Worm (Caenorhabditis elegans) whole organism, early embryonic: ENCODE data around the gene rab-21.

Experiments
- B0310.2 ChIP-seq: sonication (generic microtip); optimal IDR thresholded peaks from 2 replicates; lab custom pipeline; 2016; ENCODE audit warnings: mild to moderate bottlenecking, missing genetic modification characterization, missing compliant biosample characterization
- F13C5.2 ChIP-seq: sonication (generic microtip); optimal IDR thresholded peaks from 2 replicates; lab custom pipeline; 2017; ENCODE audit warnings: mild to moderate bottlenecking, missing genetic modification characterization, inconsistent platforms, missing compliant biosample characterization
- aly-1 ChIP-seq: sonication (generic microtip); optimal IDR thresholded peaks from 2 replicates; lab custom pipeline; 2016; ENCODE audit warnings: missing genetic modification characterization, missing compliant biosample characterization
- ama-1 ChIP-seq: fragments of 150-350 bp; optimal IDR thresholded peaks from 2 replicates; lab custom pipeline; 2014
- ceh-13 ChIP-seq: fragments of 200-800 bp; sonication (Bioruptor generic); optimal IDR thresholded peaks from 2 replicates; lab custom pipeline; 2018; ENCODE audit warnings: mild to moderate bottlenecking, missing genetic modification characterization, missing compliant biosample characterization
- ceh-36 ChIP-seq: sonication (generic microtip); optimal IDR thresholded peaks from 2 replicates; lab custom pipeline; 2016; ENCODE audit warnings: missing genetic modification characterization, inconsistent platforms, missing compliant biosample characterization
- ets-7 ChIP-seq: sonication (generic microtip); optimal IDR thresholded peaks from 2 replicates; lab custom pipeline; 2016; ENCODE audit warnings: missing genotype, missing genetic modification characterization, missing compliant biosample characterization
- flt-1 ChIP-seq: fragments of 200-800 bp; sonication (Bioruptor generic); IDR thresholded peaks from 2 replicates; pipeline ENCODE4 v1.3.6; 2022; ENCODE audit warnings: missing genetic modification characterization, missing compliant biosample characterization
- hmbx-1 ChIP-seq: sonication (generic microtip); optimal IDR thresholded peaks from 2 replicates; lab custom pipeline; 2016; ENCODE audit warnings: mild to moderate bottlenecking, missing genetic modification characterization, missing compliant biosample characterization
- hmg-4 ChIP-seq: fragments of 200-800 bp; sonication (Bioruptor generic); optimal IDR thresholded peaks from 2 replicates; lab custom pipeline; 2018; ENCODE audit warnings: mild to moderate bottlenecking, missing genetic modification characterization, missing compliant biosample characterization
- hnd-1 ChIP-seq: sonication (generic microtip); optimal IDR thresholded peaks from 2 replicates; lab custom pipeline; 2016; ENCODE audit warnings: missing genetic modification characterization, missing compliant biosample characterization
- pes-1 ChIP-seq: fragments of 200-800 bp; sonication (Bioruptor generic); IDR thresholded peaks from 2 replicates; pipeline ENCODE4 v1.3.6; 2022; ENCODE audit warnings: missing genetic modification reagents, missing genetic modification characterization, missing compliant biosample characterization
- scrt-1 ChIP-seq: fragments of 200-800 bp; sonication (Bioruptor generic); IDR thresholded peaks from 2 replicates; pipeline ENCODE4 v1.3.6; 2022; ENCODE audit warnings: missing genetic modification characterization, missing compliant biosample characterization
- sea-1 ChIP-seq: fragments of 200-800 bp; sonication (Bioruptor generic); conservative IDR thresholded peaks from 2 replicates; pipeline ENCODE4 v1.3.6; 2022; ENCODE audit warnings: missing genetic modification characterization, missing compliant biosample characterization
- tbx-11 ChIP-seq: fragments of 200-800 bp; sonication (Bioruptor generic); IDR thresholded peaks from 2 replicates; pipeline ENCODE4 v1.3.6; 2022; ENCODE audit warnings: missing genetic modification characterization, missing compliant biosample characterization
- tbx-37 ChIP-seq: fragments of 200-800 bp; sonication (Bioruptor generic); conservative IDR thresholded peaks from 2 replicates; pipeline ENCODE4 v1.3.6; 2022; ENCODE audit warnings: missing genetic modification reagents, missing genetic modification characterization, missing compliant biosample characterization
- tra-4 ChIP-seq: sonication (generic microtip); optimal IDR thresholded peaks from 2 replicates; lab custom pipeline; 2017; ENCODE audit warnings: missing genetic modification characterization, missing compliant biosample characterization

rab-21 gene

DNA sequence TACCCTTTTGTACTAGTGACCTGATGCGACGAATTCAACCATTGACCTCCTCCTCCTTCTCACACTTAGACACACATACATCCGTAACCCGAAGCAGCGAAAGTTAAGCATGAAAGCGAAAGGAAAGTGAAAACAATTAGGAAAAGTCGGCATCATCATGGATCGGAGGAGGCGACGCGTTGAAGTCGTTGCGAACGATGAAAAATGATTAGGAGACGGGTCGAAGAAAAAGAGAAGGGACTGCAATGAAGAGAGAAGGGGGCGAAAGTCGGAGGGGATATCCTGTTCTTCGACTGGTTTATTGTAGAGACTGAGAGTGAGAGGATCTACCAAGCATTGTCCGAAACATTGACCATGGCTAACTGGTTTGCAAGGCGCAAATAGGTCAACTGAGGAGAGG is 36.2 kb upstream of the rab-21 start:
- TF ChIP-seq B0310.2 (tag; lab: Kevin White, UChicago), result no peak
- no peak for TF ChIP-seq tbx-11 (GFP tag; lab: Robert Waterston, UW)
- no peak for TF ChIP-seq flt-1 (GFP tag; lab: Robert Waterston, UW)
- no peak for TF ChIP-seq tbx-37
- no peak for TF ChIP-seq ceh-36 (tag; lab: Kevin White, UChicago)
- no peak for TF ChIP-seq ceh-13 (GFP tag; lab: Kevin White, UChicago)
- TF ChIP-seq ets-7 (tag; lab: Kevin White, UChicago), result no peak
- no peak for TF ChIP-seq hnd-1 (tag; lab: Kevin White, UChicago)
- TF ChIP-seq sea-1, result no peak
- no peak for TF ChIP-seq ama-1 (lab: Kevin White, UChicago)
- no peak for TF ChIP-seq scrt-1 (GFP tag; lab: Robert Waterston, UW)
- no peak for TF ChIP-seq hmg-4 (GFP tag; lab: Kevin White, UChicago)
- no peak for TF ChIP-seq hmbx-1
- TF ChIP-seq aly-1 (tag; lab: Kevin White, UChicago), result no peak
- no peak for TF ChIP-seq tra-4 (tag; lab: Kevin White, UChicago)
- no peak for TF ChIP-seq F13C5.2 (tag; lab: Kevin White, UChicago)
- TF ChIP-seq pes-1 (GFP tag; lab: Robert Waterston, UW), result no peak

DNA sequence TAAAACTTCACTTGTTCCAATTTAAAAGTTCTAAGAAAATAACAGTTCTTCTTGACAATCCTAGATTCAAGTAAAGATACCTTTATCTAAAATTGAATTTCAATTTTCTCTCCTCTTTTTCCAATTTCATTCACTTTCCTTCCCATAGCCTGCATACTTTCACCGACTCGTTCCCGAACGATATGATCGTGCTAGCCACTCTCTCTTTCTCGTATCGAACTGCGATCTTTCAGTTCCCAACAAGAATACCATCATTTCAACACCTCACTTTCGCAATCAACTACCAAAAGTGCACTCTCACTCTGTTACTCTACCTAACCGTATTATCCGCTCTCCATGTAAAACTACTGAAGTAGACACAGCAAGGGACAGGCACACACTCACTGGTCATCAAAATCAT is 35.2 kb upstream of the rab-21 start:
- no peak for TF ChIP-seq flt-1 (GFP tag; lab: Robert Waterston, UW)

DNA sequence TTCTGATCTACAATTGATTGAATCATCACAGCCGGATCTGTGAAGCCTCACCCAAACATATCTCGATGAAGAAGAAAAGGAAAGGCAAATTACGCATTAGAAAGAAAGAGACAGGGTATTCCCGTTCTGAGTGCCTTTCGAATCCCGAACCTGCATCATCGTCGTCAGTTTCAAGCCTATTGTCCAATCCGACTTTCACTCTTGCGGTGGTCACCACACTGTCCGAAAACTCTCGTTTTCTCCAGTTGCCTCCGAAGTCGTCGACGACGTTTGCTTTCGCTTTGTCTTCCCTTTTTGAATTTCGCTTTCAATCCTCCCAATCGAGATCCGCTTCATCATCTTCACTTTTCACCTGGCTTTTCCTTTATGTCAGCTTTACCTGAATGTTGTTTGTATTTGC is 34.3 kb upstream of the rab-21 start:
- TF ChIP-seq ets-7 (tag; lab: Kevin White, UChicago) (no peak), aly-1 (tag; lab: Kevin White, UChicago) (no peak), ceh-36 (tag; lab: Kevin White, UChicago) (no peak), ceh-13 (GFP tag; lab: Kevin White, UChicago) (no peak)

DNA sequence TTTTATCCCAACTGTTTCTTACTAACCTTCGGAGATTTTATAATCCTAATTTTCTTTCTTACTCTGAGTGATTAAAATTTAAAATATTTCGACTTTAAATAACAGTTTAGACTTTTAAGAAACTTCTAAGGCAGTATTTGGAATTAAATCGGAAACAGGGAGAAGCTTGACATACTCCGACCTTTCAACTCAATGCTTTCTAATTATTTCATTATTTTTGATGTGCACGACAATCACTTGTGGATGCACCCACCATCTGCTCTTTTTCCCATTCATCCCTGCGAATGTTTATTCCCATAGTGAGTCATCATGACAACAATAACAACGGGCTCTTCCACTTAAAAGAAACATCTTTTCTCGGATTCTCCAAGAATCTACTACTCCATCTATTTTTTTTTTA is 33.8 kb upstream of the rab-21 start:
- TF ChIP-seq hnd-1 (tag; lab: Kevin White, UChicago) (no peak), hmbx-1 (no peak), B0310.2 (tag; lab: Kevin White, UChicago) (no peak), ceh-36 (tag; lab: Kevin White, UChicago) (no peak), scrt-1 (GFP tag; lab: Robert Waterston, UW) (no peak), ets-7 (tag; lab: Kevin White, UChicago) (no peak), sea-1 (no peak), pes-1 (GFP tag; lab: Robert Waterston, UW) (no peak), F13C5.2 (tag; lab: Kevin White, UChicago) (no peak), tra-4 (tag; lab: Kevin White, UChicago) (no peak), ceh-13 (GFP tag; lab: Kevin White, UChicago) (no peak)

DNA sequence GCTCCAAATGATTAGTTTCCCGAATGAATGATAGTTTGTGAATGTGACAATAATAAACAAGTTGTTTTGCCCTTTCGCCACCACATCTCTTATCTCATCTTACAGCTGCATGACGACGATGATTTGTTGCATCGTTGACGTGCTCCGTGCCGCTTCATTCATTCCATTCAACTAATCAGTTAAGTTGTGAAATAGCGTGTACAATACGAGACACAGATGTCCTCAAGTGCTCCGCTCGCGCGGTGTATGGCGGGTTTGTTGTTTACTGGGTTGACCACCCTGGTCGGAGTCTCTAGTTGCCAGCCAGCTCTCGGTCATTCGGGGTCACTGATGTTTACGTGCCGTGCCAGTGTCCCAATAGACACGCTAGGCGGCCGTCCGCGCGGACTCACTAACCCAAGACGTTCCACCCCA is 33.1 kb upstream of the rab-21 start:
- TF ChIP-seq hmg-4 (GFP tag; lab: Kevin White, UChicago) (peak; percentile 73), sea-1 (no peak), scrt-1 (GFP tag; lab: Robert Waterston, UW) (peak; percentile 54; the same call in 1 of the 2 replicates), F13C5.2 (tag; lab: Kevin White, UChicago) (peak; percentile 11)

DNA sequence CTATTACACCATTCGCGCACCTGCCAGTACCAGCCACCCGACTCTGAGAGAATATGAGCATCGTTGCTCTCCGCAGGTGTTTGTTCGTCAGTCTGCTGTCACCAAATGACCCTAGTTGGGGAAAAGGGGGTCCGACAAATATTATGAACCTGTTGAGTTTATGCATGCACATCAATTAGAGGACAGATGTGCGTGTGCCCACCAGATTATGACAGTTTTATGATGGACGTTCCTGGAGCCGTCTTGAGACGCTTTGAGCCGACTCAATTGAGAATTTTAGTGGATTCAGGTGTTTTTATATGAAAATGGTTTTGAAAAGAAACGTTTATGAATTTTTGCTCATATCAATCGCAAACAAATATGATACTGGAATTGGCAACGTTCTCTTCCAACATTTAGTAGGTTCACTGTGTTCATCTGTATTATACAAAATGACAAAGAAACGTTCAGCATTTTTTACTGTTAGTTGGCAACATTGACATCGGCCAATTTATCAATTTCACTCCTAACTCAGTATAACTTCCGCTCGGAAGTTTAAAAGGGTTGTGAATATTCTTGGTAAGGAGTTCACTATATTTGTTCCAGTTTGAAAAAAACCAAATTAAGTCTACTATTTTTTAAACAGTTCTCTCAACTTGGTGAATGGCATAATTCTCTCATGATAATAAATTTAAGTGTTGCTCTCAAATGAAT is 32.6 kb upstream of the rab-21 start:
- TF ChIP-seq B0310.2 (tag; lab: Kevin White, UChicago) (no peak), ceh-13 (GFP tag; lab: Kevin White, UChicago) (no peak), ama-1 (lab: Kevin White, UChicago) (no peak), sea-1 (0 out of 2 replicates have a peak, but pooled peaks have one; percentile 21), tbx-37 (no peak), F13C5.2 (tag; lab: Kevin White, UChicago) (no peak), tbx-11 (GFP tag; lab: Robert Waterston, UW) (0 out of 2 replicates have a peak, but pooled peaks have one; percentile 54), tra-4 (tag; lab: Kevin White, UChicago) (no peak), aly-1 (tag; lab: Kevin White, UChicago) (no peak)

DNA sequence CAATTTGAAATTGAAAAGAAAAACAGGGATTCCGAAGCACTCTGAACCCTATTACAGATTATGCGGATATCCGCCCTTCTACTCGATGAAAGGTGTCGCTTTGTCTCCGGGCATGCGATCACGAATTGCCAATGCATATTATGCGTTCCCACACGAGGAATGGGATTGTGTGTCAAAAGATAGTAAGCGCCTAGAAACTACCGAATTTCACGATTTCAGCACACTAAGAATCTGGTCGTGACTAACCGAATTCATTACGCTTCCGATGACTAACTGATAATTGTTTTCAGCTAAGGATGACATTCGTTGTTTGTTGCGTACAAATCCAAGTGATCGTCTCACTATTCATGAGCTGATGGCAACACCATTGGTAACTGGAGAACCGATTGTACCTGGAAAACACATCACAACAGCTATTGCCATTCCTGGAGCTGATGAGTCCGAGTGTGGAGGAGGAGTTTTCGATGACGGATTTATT is 31.5 kb upstream of the rab-21 start:
- TF ChIP-seq F13C5.2 (tag; lab: Kevin White, UChicago), result no peak
- TF ChIP-seq tra-4 (tag; lab: Kevin White, UChicago), result no peak
- TF ChIP-seq hnd-1 (tag; lab: Kevin White, UChicago), result no peak
- no peak for TF ChIP-seq ceh-36 (tag; lab: Kevin White, UChicago)

DNA sequence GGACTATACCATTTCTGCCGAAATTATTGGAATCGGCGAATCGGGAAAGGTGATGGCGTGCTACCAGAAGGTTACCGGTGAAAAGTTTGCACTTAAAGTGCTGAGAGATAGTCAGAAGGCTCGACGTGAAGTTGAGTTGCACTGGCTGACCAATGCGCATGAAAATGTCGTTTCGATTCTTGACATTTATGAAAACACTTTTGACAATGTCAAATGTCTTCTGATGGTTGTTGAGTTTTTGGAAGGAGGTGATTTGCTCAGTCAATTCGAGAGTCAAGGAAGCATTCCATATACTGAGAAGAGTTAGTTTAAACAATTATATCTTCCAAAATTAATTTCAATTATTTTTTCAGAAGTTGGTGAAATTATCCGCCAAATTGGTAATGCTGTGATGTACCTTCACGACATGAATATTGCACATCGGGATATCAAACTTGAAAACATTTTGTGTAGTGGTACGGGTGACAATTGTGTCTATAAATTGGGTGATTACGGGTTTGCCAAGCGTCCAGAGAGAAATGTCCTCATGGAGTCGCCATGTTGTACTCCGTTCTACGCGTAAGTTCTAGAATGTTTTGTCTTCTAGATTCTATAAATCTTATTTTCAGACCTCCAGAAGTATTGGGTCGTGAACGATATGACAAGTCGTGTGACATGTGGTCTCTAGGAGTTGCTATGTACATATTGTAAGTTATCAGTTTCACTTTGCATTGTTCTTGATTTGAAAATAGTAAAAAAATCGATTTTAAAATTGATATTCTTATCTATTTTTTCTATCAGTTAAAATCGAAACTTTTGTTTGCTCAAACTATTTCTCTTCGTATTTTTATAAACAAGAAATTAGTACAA is 30.9 kb upstream of the rab-21 start:
- TF ChIP-seq ceh-13 (GFP tag; lab: Kevin White, UChicago) (no peak), F13C5.2 (tag; lab: Kevin White, UChicago) (no peak), flt-1 (GFP tag; lab: Robert Waterston, UW) (no peak), hmbx-1 (no peak), aly-1 (tag; lab: Kevin White, UChicago) (no peak), hnd-1 (tag; lab: Kevin White, UChicago) (no peak), tbx-37 (no peak), ets-7 (tag; lab: Kevin White, UChicago) (no peak), ama-1 (lab: Kevin White, UChicago) (no peak), scrt-1 (GFP tag; lab: Robert Waterston, UW) (no peak)
